Fruit fly (Drosophila melanogaster) whole organism, embryonic: Measurements from ENCODE around the gene Coa8.
A peak's percentile ranks its signal among the peaks of the same experiment; 100 is the strongest.

Source experiments
- Aef1 ChIP-seq: fragments of 200-800 bp; sonication (Bioruptor generic); IDR thresholded peaks from 3 replicates; pipeline ENCODE4 v1.3.6; 2022; ENCODE audit warnings: missing biosample characterization, missing genetic modification characterization
- Atf6 ChIP-seq: fragments of 200-800 bp; sonication (Bioruptor generic); IDR thresholded peaks from 2 replicates; pipeline ENCODE4 v1.3.6; 2022; ENCODE audit warnings: missing biosample characterization, missing genetic modification characterization
- B-H1 ChIP-seq: fragments of 200-800 bp; sonication (Bioruptor generic); IDR thresholded peaks from 3 replicates; pipeline ENCODE4 v1.3.6; 2022; ENCODE audit warnings: missing biosample characterization, missing genetic modification characterization
- CG1024 ChIP-seq: fragments of 200-800 bp; sonication (Bioruptor generic); IDR thresholded peaks from 2 replicates; pipeline ENCODE4 v1.3.6; 2022; ENCODE audit warnings: missing biosample characterization, missing genetic modification characterization
- CG10543 ChIP-seq: fragments of 200-800 bp; sonication (Bioruptor generic); optimal IDR thresholded peaks from 3 replicates; lab custom pipeline; 2017; ENCODE audit warnings: missing biosample characterization, mild to moderate bottlenecking, missing genetic modification characterization, moderate library complexity
- CG12219 ChIP-seq: fragments of 200-800 bp; sonication (Bioruptor generic); optimal IDR thresholded peaks from 3 replicates; lab custom pipeline; 2018; ENCODE audit warnings: missing biosample characterization, mild to moderate bottlenecking, missing genetic modification characterization
- CG12744 ChIP-seq: fragments of 200-800 bp; sonication (Bioruptor generic); optimal IDR thresholded peaks from 2 replicates; lab custom pipeline; 2016; ENCODE audit warnings: missing biosample characterization, missing genetic modification characterization
- CG1602 ChIP-seq: fragments of 200-800 bp; sonication (Bioruptor generic); optimal IDR thresholded peaks from 3 replicates; lab custom pipeline; 2016; ENCODE audit warnings: missing biosample characterization, missing genetic modification characterization
- CG17359 ChIP-seq: fragments of 200-800 bp; sonication (Bioruptor generic); optimal IDR thresholded peaks from 3 replicates; lab custom pipeline; 2018; ENCODE audit warnings: missing biosample characterization, mild to moderate bottlenecking, missing genetic modification characterization, moderate library complexity
- CG17568 ChIP-seq: fragments of 200-800 bp; sonication (Bioruptor generic); optimal IDR thresholded peaks from 2 replicates; lab custom pipeline; 2018; ENCODE audit warnings: missing biosample characterization, mild to moderate bottlenecking, missing genetic modification characterization, moderate library complexity
- CG17802 ChIP-seq: fragments of 200-800 bp; sonication (Bioruptor generic); optimal IDR thresholded peaks from 2 replicates; lab custom pipeline; 2018; ENCODE audit warnings: missing biosample characterization, mild to moderate bottlenecking, missing genetic modification characterization, moderate library complexity
- CG2120 ChIP-seq: fragments of 200-800 bp; sonication (Bioruptor generic); optimal IDR thresholded peaks from 3 replicates; lab custom pipeline; 2016; ENCODE audit warnings: missing biosample characterization, missing genetic modification characterization
- CG30431 ChIP-seq: fragments of 200-800 bp; sonication (Bioruptor generic); optimal IDR thresholded peaks from 2 replicates; lab custom pipeline; 2017; ENCODE audit warnings: missing biosample characterization, missing genetic modification characterization
- CG3065 ChIP-seq: fragments of 200-800 bp; sonication (Bioruptor generic); optimal IDR thresholded peaks from 2 replicates; lab custom pipeline; 2016; ENCODE audit warnings: missing biosample characterization, missing genetic modification characterization
- CG31224 ChIP-seq: fragments of 200-800 bp; sonication (Bioruptor generic); IDR thresholded peaks from 2 replicates; pipeline ENCODE4 v1.3.6; 2022; ENCODE audit warnings: missing biosample characterization, missing genetic modification characterization
- CG3726 ChIP-seq: fragments of 200-800 bp; sonication (Bioruptor generic); IDR thresholded peaks from 3 replicates; pipeline ENCODE4, ENCODE4 v1.3.6; 2022; ENCODE audit warnings: missing biosample characterization, missing genetic modification characterization
- CG6683 ChIP-seq: fragments of 200-800 bp; sonication (Bioruptor generic); optimal IDR thresholded peaks from 2 replicates; lab custom pipeline; 2017; ENCODE audit warnings: missing biosample characterization, mild to moderate bottlenecking, missing genetic modification characterization, missing genetic modification reagents
- CG6813 ChIP-seq: fragments of 200-800 bp; sonication (Bioruptor generic); optimal IDR thresholded peaks from 2 replicates; lab custom pipeline; 2017; ENCODE audit warnings: missing biosample characterization, missing genetic modification characterization, mild to moderate bottlenecking, moderate library complexity, missing genetic modification reagents
- CG8281 ChIP-seq: fragments of 200-800 bp; sonication (Bioruptor generic); optimal IDR thresholded peaks from 2 replicates; lab custom pipeline; 2018; ENCODE audit warnings: missing biosample characterization, mild to moderate bottlenecking, missing genetic modification characterization, moderate library complexity
- CG8924 ChIP-seq: fragments of 200-800 bp; optimal IDR thresholded peaks from 3 replicates; lab custom pipeline; 2019; ENCODE audit warnings: missing biosample characterization, mild to moderate bottlenecking, missing genetic modification characterization, moderate library complexity
- CG8944 ChIP-seq: fragments of 200-800 bp; sonication (Bioruptor generic); optimal IDR thresholded peaks from 3 replicates; lab custom pipeline; 2016; ENCODE audit warnings: missing biosample characterization, missing genetic modification characterization
- CG9437 ChIP-seq: fragments of 200-800 bp; sonication (Bioruptor generic); optimal IDR thresholded peaks from 2 replicates; lab custom pipeline; 2018; ENCODE audit warnings: missing biosample characterization, mild to moderate bottlenecking, missing genetic modification characterization
- Gsc ChIP-seq: fragments of 200-800 bp; sonication (Bioruptor generic); IDR thresholded peaks from 2 replicates; pipeline ENCODE4 v1.3.6; 2022; ENCODE audit warnings: missing biosample characterization, missing genetic modification characterization
- HLH4C ChIP-seq: fragments of 200-800 bp; sonication (Bioruptor generic); IDR thresholded peaks from 3 replicates; pipeline ENCODE4 v1.3.6; 2022; ENCODE audit warnings: missing biosample characterization, missing genetic modification characterization; ENCODE audit not compliant: partially characterized antibody
- HLHmδ ChIP-seq: fragments of 200-800 bp; sonication (Bioruptor generic); optimal IDR thresholded peaks from 2 replicates; lab custom pipeline; 2018; ENCODE audit warnings: missing biosample characterization, mild to moderate bottlenecking, missing genetic modification characterization, moderate library complexity
- Mrtf ChIP-seq: fragments of 200-800 bp; sonication (Bioruptor generic); IDR thresholded peaks from 3 replicates; pipeline ENCODE4 v1.3.6; 2022; ENCODE audit warnings: missing biosample characterization, missing genetic modification characterization
- NC2α ChIP-seq: fragments of 200-800 bp; sonication (Bioruptor generic); optimal IDR thresholded peaks from 2 replicates; lab custom pipeline; 2016; ENCODE audit warnings: missing biosample characterization, missing genetic modification characterization
- Ravus ChIP-seq: fragments of 200-800 bp; sonication (Bioruptor generic); IDR thresholded peaks from 2 replicates; pipeline ENCODE4 v1.3.6; 2022; ENCODE audit warnings: missing biosample characterization, missing genetic modification characterization
- bowl ChIP-seq: fragments of 200-800 bp; sonication (Bioruptor generic); IDR thresholded peaks from 2 replicates; pipeline ENCODE4 v1.3.6; 2022; ENCODE audit warnings: missing biosample characterization, missing genetic modification characterization
- bsh ChIP-seq, 2 experiments: fragments of 200-800 bp; sonication (Bioruptor generic); optimal IDR thresholded peaks; 2 replicates each; lab custom pipeline; 2017 to 2018; ENCODE audit warnings: mild to moderate bottlenecking in 2 of 2, missing biosample characterization in 2 of 2, missing genetic modification characterization in 2 of 2, moderate library complexity in 1 of 2
- cas ChIP-seq: fragments of 200-800 bp; sonication (Bioruptor generic); IDR thresholded peaks from 2 replicates; pipeline ENCODE4 v1.3.6; 2022; ENCODE audit warnings: missing biosample characterization, missing genetic modification characterization
- cwo ChIP-seq: fragments of 200-800 bp; sonication (Bioruptor generic); optimal IDR thresholded peaks from 3 replicates; lab custom pipeline; 2017; ENCODE audit warnings: missing biosample characterization, missing genetic modification characterization, mild to moderate bottlenecking, moderate library complexity, missing genetic modification reagents
- dmrt99B ChIP-seq: fragments of 200-800 bp; sonication (Bioruptor generic); optimal IDR thresholded peaks from 2 replicates; lab custom pipeline; 2018; ENCODE audit warnings: missing biosample characterization, mild to moderate bottlenecking, missing genetic modification characterization, moderate library complexity
- emc ChIP-seq: fragments of 200-800 bp; sonication (Bioruptor generic); optimal IDR thresholded peaks from 2 replicates; lab custom pipeline; 2016; ENCODE audit warnings: missing biosample characterization, missing genetic modification characterization
- gem ChIP-seq: fragments of 200-800 bp; sonication (Bioruptor generic); optimal IDR thresholded peaks from 2 replicates; lab custom pipeline; 2019; ENCODE audit warnings: missing biosample characterization, mild to moderate bottlenecking, missing genetic modification characterization, moderate library complexity
- hkb ChIP-seq, 2 experiments: fragments of 200-800 bp in 1 of 2; fragments of >200 bp in 1 of 2; sonication (Bioruptor generic) in 1 of 2; IDR thresholded peaks in 1 of 2; optimal IDR thresholded peaks in 1 of 2; 2 replicates each; pipeline versions ENCODE4 v1.3.6 to Lab custom; 2017 to 2022; ENCODE audit warnings: missing biosample characterization in 1 of 2, missing genetic modification characterization in 1 of 2
- hth ChIP-seq: fragments of >200 bp; optimal IDR thresholded peaks from 2 replicates; lab custom pipeline; 2017; ENCODE audit warnings: inconsistent platforms
- ind ChIP-seq: fragments of 200-800 bp; sonication (Bioruptor generic); optimal IDR thresholded peaks from 3 replicates; lab custom pipeline; 2016; ENCODE audit warnings: missing biosample characterization, missing genetic modification characterization
- maf-S ChIP-seq: fragments of 200-800 bp; sonication (Bioruptor generic); optimal IDR thresholded peaks from 2 replicates; lab custom pipeline; 2016; ENCODE audit warnings: missing biosample characterization, missing genetic modification characterization
- mam ChIP-seq: fragments of 200-800 bp; sonication (Bioruptor generic); optimal IDR thresholded peaks from 3 replicates; lab custom pipeline; 2016; ENCODE audit warnings: missing biosample characterization, missing genetic modification characterization
- p53 ChIP-seq: fragments of 200-800 bp; sonication (Bioruptor generic); optimal IDR thresholded peaks from 2 replicates; lab custom pipeline; 2016; ENCODE audit warnings: missing biosample characterization, missing genetic modification characterization
- pros ChIP-seq: fragments of 200-800 bp; sonication (Bioruptor generic); optimal IDR thresholded peaks from 3 replicates; lab custom pipeline; 2019; ENCODE audit warnings: missing biosample characterization, mild to moderate bottlenecking, missing genetic modification characterization, moderate library complexity
- scrt ChIP-seq: fragments of 200-800 bp; sonication (Bioruptor generic); optimal IDR thresholded peaks from 2 replicates; lab custom pipeline; 2018; ENCODE audit warnings: missing biosample characterization, mild to moderate bottlenecking, missing genetic modification characterization, moderate library complexity
- slbo ChIP-seq: fragments of 200-800 bp; sonication (Bioruptor generic); IDR thresholded peaks from 2 replicates; pipeline ENCODE4 v1.3.6; 2022; ENCODE audit warnings: missing biosample characterization, missing genetic modification characterization
- slp2 ChIP-seq: fragments of 200-800 bp; sonication (Bioruptor generic); optimal IDR thresholded peaks from 2 replicates; lab custom pipeline; 2016; ENCODE audit warnings: missing biosample characterization, missing genetic modification characterization
- tap ChIP-seq: fragments of 200-800 bp; optimal IDR thresholded peaks from 3 replicates; lab custom pipeline; 2019; ENCODE audit warnings: missing biosample characterization, mild to moderate bottlenecking, missing genetic modification characterization, moderate library complexity
- ttk ChIP-seq: fragments of 200-800 bp; sonication (Bioruptor generic); IDR thresholded peaks from 2 replicates; pipeline ENCODE4 v2.1.2; 2022; ENCODE audit warnings: missing biosample characterization, missing genetic modification characterization
- usp ChIP-seq: fragments of >200 bp; optimal IDR thresholded peaks from 2 replicates; lab custom pipeline; 2017; ENCODE audit warnings: missing biosample characterization, missing genetic modification characterization
- wor ChIP-seq: fragments of 200-800 bp; sonication (Bioruptor generic); IDR thresholded peaks from 2 replicates; pipeline ENCODE4 v1.3.6; 2022; ENCODE audit warnings: missing biosample characterization, missing genetic modification characterization
- zen ChIP-seq: fragments of 200-800 bp; sonication (Bioruptor generic); optimal IDR thresholded peaks from 3 replicates; lab custom pipeline; 2018; ENCODE audit warnings: missing biosample characterization, mild to moderate bottlenecking, missing genetic modification characterization, moderate library complexity

Coa8 gene

dm6 chrX:1849914-1850313 lies 30.2 kb upstream of the Coa8 start (continued):
- TF ChIP-seq HLH4C (GFP tag; lab: Robert Waterston, UW) (no peak), hkb (optimal IDR thresholded peaks at IDR 0.05; lab: Kevin White, UChicago) (no peak), hkb (GFP tag; IDR thresholded peaks at IDR 0.05; lab: Robert Waterston, UW) (peak; percentile 84), hth (lab: Kevin White, UChicago) (no peak), cas (peak; percentile 48; the same call in 1 of the 2 replicates), zen (tag; lab: Kevin White, UChicago) (peak; percentile 69), CG30431 (GFP tag; lab: Kevin White, UChicago) (peak; percentile 72), wor (peak; percentile 43)

dm6 chrX:1854070-1854469 lies 26.0 kb upstream of the Coa8 start:
- TF ChIP-seq Atf6 (peak; percentile 92), slp2 (GFP tag; lab: Kevin White, UChicago) (no peak), ind (GFP tag; lab: Kevin White, UChicago) (peak; percentile 10), ttk (GFP tag; lab: Robert Waterston, UW) (no peak), CG6683 (GFP tag; lab: Kevin White, UChicago) (peak; percentile 82), CG12744 (GFP tag; lab: Kevin White, UChicago) (peak; percentile 49), CG1024 (GFP tag; lab: Robert Waterston, UW) (0 out of 2 replicates have a peak, but pooled peaks have one; percentile 13), bowl (GFP tag; lab: Robert Waterston, UW) (no peak), Aef1 (GFP tag; lab: Robert Waterston, UW) (no peak), maf-S (GFP tag; lab: Kevin White, UChicago) (peak; percentile 54), CG17802 (tag; lab: Kevin White, UChicago) (no peak), dmrt99B (tag; lab: Kevin White, UChicago) (peak; percentile 26), CG9437 (GFP tag; lab: Kevin White, UChicago) (no peak), tap (tag; lab: Kevin White, UChicago) (no peak), scrt (GFP tag; lab: Kevin White, UChicago) (peak; percentile 68), CG8924 (peak; percentile 13), usp (GFP tag; lab: Kevin White, UChicago) (no peak), CG3726 (GFP tag; lab: Robert Waterston, UW) (no peak), Mrtf (GFP tag; lab: Robert Waterston, UW) (no peak), CG12219 (peak; percentile 47), mam (GFP tag; lab: Kevin White, UChicago) (peak; percentile 56), gem (tag; lab: Kevin White, UChicago) (peak; percentile 36), CG17568 (GFP tag; lab: Kevin White, UChicago) (peak; percentile 66), CG3065 (GFP tag; lab: Kevin White, UChicago) (no peak), p53 (GFP tag; lab: Kevin White, UChicago) (peak; percentile 31), emc (GFP tag; lab: Kevin White, UChicago) (no peak), Gsc (GFP tag; lab: Robert Waterston, UW) (no peak), CG2120 (GFP tag; lab: Kevin White, UChicago) (peak; percentile 81), B-H1 (GFP tag; lab: Robert Waterston, UW) (peak; percentile 38; the same call in 1 of the 3 replicates), CG8944 (GFP tag; lab: Kevin White, UChicago) (peak; percentile 16), CG1602 (GFP tag; lab: Kevin White, UChicago) (no peak), Ravus (GFP tag; lab: Robert Waterston, UW) (no peak; the same call in 1 of the 2 replicates), CG17359 (tag; lab: Kevin White, UChicago) (peak; percentile 55), bsh (GFP tag; optimal IDR thresholded peaks at IDR 0.05; lab: Kevin White, UChicago) (no peak), pros (GFP tag; lab: Kevin White, UChicago) (no peak), CG6813 (GFP tag; lab: Kevin White, UChicago) (peak; percentile 92), CG8281 (tag; lab: Kevin White, UChicago) (no peak), CG10543 (GFP tag; lab: Kevin White, UChicago) (peak; percentile 93), cwo (GFP tag; lab: Kevin White, UChicago) (peak; percentile 80), slbo (peak; percentile 40), NC2α (GFP tag; lab: Kevin White, UChicago) (peak; percentile 34), HLHmδ (GFP tag; lab: Kevin White, UChicago) (no peak), CG31224 (0 out of 2 replicates have a peak, but pooled peaks have one; percentile 37)
